Fruit fly (Drosophila melanogaster) whole organism, embryonic: ENCODE data around the gene CG42795.

Source experiments
- CG13287 ChIP-seq: fragments of 200-800 bp; sonication (Bioruptor generic); IDR thresholded peaks from 2 replicates; pipeline ENCODE4 v1.3.6; 2022; ENCODE audit warnings: missing biosample characterization, missing genetic modification characterization; ENCODE audit not compliant: partially characterized antibody
- Gsc ChIP-seq: fragments of 200-800 bp; sonication (Bioruptor generic); IDR thresholded peaks from 2 replicates; pipeline ENCODE4 v1.3.6; 2022; ENCODE audit warnings: missing biosample characterization, missing genetic modification characterization
- Kr ChIP-seq: fragments of 200-800 bp; sonication (Bioruptor generic); optimal IDR thresholded peaks from 2 replicates; lab custom pipeline; 2017; ENCODE audit warnings: missing biosample characterization, mild to moderate bottlenecking, missing genetic modification characterization
- salm ChIP-seq: fragments of 200-800 bp; sonication (Bioruptor generic); optimal IDR thresholded peaks from 2 replicates; lab custom pipeline; 2018; ENCODE audit warnings: missing biosample characterization, mild to moderate bottlenecking, missing genetic modification characterization

DNA sequence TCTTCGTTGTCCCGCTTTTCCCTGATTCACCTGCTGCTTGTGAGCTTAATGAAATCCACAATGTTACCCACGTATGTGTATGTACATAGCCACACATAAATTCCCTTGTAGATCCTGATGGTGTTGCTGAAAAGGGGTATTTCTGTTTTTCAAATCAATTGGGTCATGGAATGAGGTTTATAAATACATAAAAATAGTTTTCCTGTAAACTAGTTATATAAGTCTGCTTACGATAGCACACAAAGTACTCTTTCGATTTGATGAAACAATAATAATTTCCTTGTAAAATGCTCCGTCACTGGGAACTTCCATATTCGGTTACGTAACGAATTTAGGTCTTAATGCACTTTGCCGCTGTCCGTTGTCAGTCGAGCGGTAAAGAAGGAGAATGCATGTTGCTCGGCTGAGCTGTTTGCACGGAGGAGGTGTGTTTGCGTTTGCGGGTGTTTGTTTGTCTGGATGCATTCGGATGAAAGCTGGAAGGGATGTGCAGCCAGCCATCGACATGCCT, 44.5 kb downstream of the CG42795 start:
- no peak for TF ChIP-seq Kr (GFP tag; lab: Kevin White, UChicago)
- no peak for TF ChIP-seq Gsc
- no peak for TF ChIP-seq salm (tag; lab: Kevin White, UChicago)
- no peak for TF ChIP-seq CG13287 (GFP tag; lab: Robert Waterston, UW)
